Worm (Caenorhabditis elegans) whole organism, young adult: ENCODE data around the gene C05C10.7.

ENCODE experiments used
- B0336.3 ChIP-seq: fragments of 200-800 bp; sonication (Bioruptor generic); IDR thresholded peaks from 2 replicates; pipeline ENCODE4 v1.3.6; 2022; ENCODE audit warnings: missing genetic modification characterization, missing compliant biosample characterization
- F49E8.2 ChIP-seq: sonication (generic microtip); optimal IDR thresholded peaks from 3 replicates; lab custom pipeline; 2017; ENCODE audit warnings: missing genetic modification characterization, mild to moderate bottlenecking, missing compliant biosample characterization, antibody characterized with exemption, moderate library complexity; ENCODE audit not compliant: insufficient read depth
- ama-1 ChIP-seq, 3 experiments: fragments of 150-350 bp in 1 of 3; sonication (generic microtip) in 2 of 3; optimal IDR thresholded peaks; 2 replicates each; lab custom pipeline; 2014 to 2018; ENCODE audit warnings: missing biosample characterization in 2 of 3, missing genetic modification characterization in 2 of 3, missing genetic modification reagents in 2 of 3
- ceh-58 ChIP-seq: fragments of 200-800 bp; sonication (Bioruptor generic); IDR thresholded peaks from 2 replicates; pipeline ENCODE4 v1.3.6; 2022; ENCODE audit warnings: missing genetic modification characterization, missing compliant biosample characterization
- die-1 ChIP-seq: sonication (generic microtip); optimal IDR thresholded peaks from 2 replicates; lab custom pipeline; 2016; ENCODE audit warnings: missing genotype, mild to moderate bottlenecking, missing genetic modification characterization, missing compliant biosample characterization
- let-607 ChIP-seq, 2 experiments: fragments of 200-800 bp in 1 of 2; sonication (Bioruptor generic) in 1 of 2; sonication (generic microtip) in 1 of 2; optimal IDR thresholded peaks; 2 replicates each; lab custom pipeline; 2016 to 2018; ENCODE audit warnings: mild to moderate bottlenecking in 2 of 2, missing compliant biosample characterization in 2 of 2, missing genetic modification characterization in 2 of 2, moderate library complexity in 2 of 2, missing genotype in 1 of 2
- lin-35 ChIP-seq, 3 experiments: fragments of 150-350 bp in 2 of 3; sonication (generic microtip) in 1 of 3; optimal IDR thresholded peaks; 2 replicates each; lab custom pipeline; 2014 to 2018; ENCODE audit warnings: missing biosample characterization in 3 of 3, missing genetic modification characterization in 3 of 3, missing genetic modification reagents in 3 of 3
- nfya-1 ChIP-seq: sonication (generic microtip); optimal IDR thresholded peaks from 2 replicates; lab custom pipeline; 2017; ENCODE audit warnings: antibody characterized with exemption, missing compliant biosample characterization, missing genetic modification characterization, borderline replicate concordance; ENCODE audit not compliant: insufficient read depth
- nfya-2 ChIP-seq: fragments of 200-800 bp; sonication (Bioruptor generic); IDR thresholded peaks from 2 replicates; pipeline ENCODE4 v1.3.6; 2022; ENCODE audit warnings: missing genetic modification reagents, missing genetic modification characterization, missing compliant biosample characterization

DNA sequence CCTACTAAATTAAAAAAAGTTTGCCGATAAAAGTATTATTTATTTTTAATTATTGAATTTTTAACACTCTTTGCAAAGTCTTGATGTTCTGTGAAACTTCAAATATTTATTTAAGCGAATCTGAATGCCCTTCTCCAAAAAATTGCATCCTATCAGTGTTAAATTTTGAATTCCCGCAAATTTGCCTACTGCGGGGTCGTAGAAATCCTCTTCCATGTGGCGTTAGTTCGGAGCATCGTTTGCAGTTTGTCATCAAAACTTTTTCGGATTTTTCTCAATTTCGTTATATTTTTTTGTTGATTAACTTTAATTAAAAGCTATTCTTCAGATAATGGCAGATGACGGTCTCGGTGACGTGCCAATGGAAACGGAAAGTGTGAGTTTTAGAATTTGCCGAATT is 1.7 kb upstream of the C05C10.7 start, which contains the start of gene ufd-3:
- no peak for TF ChIP-seq die-1 (tag; lab: Kevin White, UChicago)
- no peak for TF ChIP-seq F49E8.2
- peak; percentile 40 to 96 (median 44) for TF ChIP-seq lin-35 (GFP tag; optimal IDR thresholded peaks at IDR 0.05; lab: Kevin White, UChicago)
- TF ChIP-seq B0336.3 (GFP tag; lab: Robert Waterston, UW) = peak; percentile 86
- TF ChIP-seq nfya-1 (tag; lab: Kevin White, UChicago) = no peak
- peak in 1 of 2 experiments; percentile 33 for TF ChIP-seq let-607 (tag; optimal IDR thresholded peaks at IDR 0.05; lab: Kevin White, UChicago)
- no peak for TF ChIP-seq ceh-58
- no peak for TF ChIP-seq ama-1 (optimal IDR thresholded peaks at IDR 0.05; lab: Kevin White, UChicago)
- TF ChIP-seq ama-1 (GFP tag; optimal IDR thresholded peaks at IDR 0.05; lab: Kevin White, UChicago) = no peak
- TF ChIP-seq nfya-2 (GFP tag; lab: Robert Waterston, UW) = 0 out of 2 replicates have a peak, but pooled peaks have one; percentile 45
